Worm (Caenorhabditis elegans) whole organism, L4 larva: Measurements from ENCODE around the gene R02F2.5.

Experiments used
- T20F7.1 ChIP-seq: fragments of 200-800 bp; sonication (Bioruptor generic); optimal IDR thresholded peaks from 2 replicates; lab custom pipeline; 2018; ENCODE audit warnings: mild to moderate bottlenecking, missing genetic modification characterization, missing compliant biosample characterization
- Y48G9A.11 ChIP-seq: fragments of 200-800 bp; sonication (Bioruptor generic); IDR thresholded peaks from 2 replicates; pipeline ENCODE4 v1.3.6; 2022; ENCODE audit warnings: missing genetic modification reagents, missing genetic modification characterization, missing compliant biosample characterization
- aha-1 ChIP-seq: fragments of 150-350 bp; peaks from one replicate; lab custom pipeline; 2014; ENCODE audit warnings: missing biosample characterization, missing genetic modification characterization
- ama-1 ChIP-seq: fragments of 150-350 bp; optimal IDR thresholded peaks from 2 replicates; lab custom pipeline; 2014; ENCODE audit warnings: inconsistent platforms, mixed read lengths
- ceh-20 ChIP-seq: fragments of 200-800 bp; sonication (Bioruptor generic); IDR thresholded peaks from 2 replicates; pipeline ENCODE4 v1.3.6; 2022; ENCODE audit warnings: missing genetic modification reagents, missing genetic modification characterization, missing compliant biosample characterization
- ceh-28 ChIP-seq: fragments of 150-350 bp; optimal IDR thresholded peaks from 2 replicates; lab custom pipeline; 2014; ENCODE audit warnings: missing biosample characterization, missing genetic modification reagents, missing genetic modification characterization
- ces-1 ChIP-seq: fragments of 150-350 bp; sonication (generic microtip); optimal IDR thresholded peaks from 4 replicates; lab custom pipeline; 2014; ENCODE audit warnings: missing biosample characterization, missing genetic modification reagents, missing genetic modification characterization
- cey-2 ChIP-seq: sonication (generic microtip); optimal IDR thresholded peaks from 3 replicates; lab custom pipeline; 2017; ENCODE audit warnings: missing genetic modification characterization, mild to moderate bottlenecking, missing compliant biosample characterization, antibody characterized with exemption, borderline replicate concordance; ENCODE audit not compliant: insufficient read depth
- daf-16 ChIP-seq, 3 experiments: sonication (generic microtip); optimal IDR thresholded peaks; 2 replicates each; lab custom pipeline; 2016 to 2017; ENCODE audit warnings: missing genetic modification characterization in 3 of 3, missing genetic modification reagents in 3 of 3, mild to moderate bottlenecking in 2 of 3, missing compliant biosample characterization in 2 of 3, missing biosample characterization in 1 of 3, moderate library complexity in 1 of 3
- dmd-6 ChIP-seq: fragments of 200-800 bp; sonication (Bioruptor generic); IDR thresholded peaks from 2 replicates; pipeline ENCODE4 v1.3.6; 2022; ENCODE audit warnings: missing genetic modification reagents, missing genetic modification characterization, missing compliant biosample characterization
- dpl-1 ChIP-seq: fragments of 150-350 bp; optimal IDR thresholded peaks from 2 replicates; lab custom pipeline; 2014; ENCODE audit warnings: missing biosample characterization, missing genetic modification reagents, missing genetic modification characterization
- dve-1 ChIP-seq: sonication (generic microtip); optimal IDR thresholded peaks from 2 replicates; lab custom pipeline; 2017; ENCODE audit warnings: antibody characterized with exemption, mild to moderate bottlenecking, missing genetic modification characterization, missing compliant biosample characterization; ENCODE audit not compliant: insufficient read depth
- gei-8 ChIP-seq: fragments of 200-800 bp; sonication (Bioruptor generic); optimal IDR thresholded peaks from 2 replicates; lab custom pipeline; 2018; ENCODE audit warnings: mild to moderate bottlenecking, missing genetic modification characterization, missing compliant biosample characterization
- hlh-11 ChIP-seq: fragments of 200-800 bp; sonication (Bioruptor generic); optimal IDR thresholded peaks from 2 replicates; lab custom pipeline; 2018; ENCODE audit warnings: mild to moderate bottlenecking, missing genetic modification characterization, missing compliant biosample characterization
- hlh-30 ChIP-seq: sonication (generic microtip); optimal IDR thresholded peaks from 2 replicates; lab custom pipeline; 2017; ENCODE audit warnings: antibody characterized with exemption, mild to moderate bottlenecking, missing genetic modification characterization, missing compliant biosample characterization; ENCODE audit not compliant: insufficient read depth
- jun-1 ChIP-seq: fragments of 150-350 bp; optimal IDR thresholded peaks from 2 replicates; lab custom pipeline; 2014; ENCODE audit warnings: missing biosample characterization, missing genetic modification reagents, missing genetic modification characterization
- lin-13 ChIP-seq: fragments of 150-350 bp; optimal IDR thresholded peaks from 2 replicates; lab custom pipeline; 2014; ENCODE audit warnings: missing biosample characterization, missing genetic modification reagents, missing genetic modification characterization
- lin-38 ChIP-seq: fragments of 200-800 bp; sonication (Bioruptor generic); IDR thresholded peaks from 2 replicates; pipeline ENCODE4 v1.3.6; 2022; ENCODE audit warnings: missing genetic modification reagents, missing genetic modification characterization, missing compliant biosample characterization
- lsy-2 ChIP-seq, 2 experiments: fragments of 150-350 bp in 1 of 2; sonication (generic microtip) in 1 of 2; optimal IDR thresholded peaks; 2 replicates each; lab custom pipeline; 2014 to 2017; ENCODE audit warnings: missing biosample characterization in 2 of 2, missing genetic modification characterization in 2 of 2
- mep-1 ChIP-seq: fragments of 150-350 bp; sonication (generic microtip); optimal IDR thresholded peaks from 3 replicates; lab custom pipeline; 2014; ENCODE audit warnings: missing biosample characterization, missing genetic modification characterization
- mes-2 ChIP-seq: sonication (generic microtip); optimal IDR thresholded peaks from 2 replicates; lab custom pipeline; 2016; ENCODE audit warnings: missing genotype, mild to moderate bottlenecking, missing genetic modification characterization, missing compliant biosample characterization; ENCODE audit not compliant: poor library complexity, severe bottlenecking
- nhr-28 ChIP-seq: fragments of 150-350 bp; optimal IDR thresholded peaks from 2 replicates; lab custom pipeline; 2014; ENCODE audit warnings: missing biosample characterization, missing genetic modification characterization
- nhr-41 ChIP-seq: fragments of 200-800 bp; sonication (Bioruptor generic); IDR thresholded peaks from 2 replicates; pipeline ENCODE4 v1.3.6; 2022; ENCODE audit warnings: missing genetic modification reagents, missing genetic modification characterization, missing compliant biosample characterization
- nhr-6 ChIP-seq: fragments of 150-350 bp; optimal IDR thresholded peaks from 2 replicates; lab custom pipeline; 2014; ENCODE audit warnings: missing biosample characterization, missing genetic modification characterization
- nhr-76 ChIP-seq: fragments of 150-350 bp; optimal IDR thresholded peaks from 2 replicates; lab custom pipeline; 2014; ENCODE audit warnings: missing biosample characterization, missing genetic modification characterization
- pha-4 ChIP-seq, 2 experiments: fragments of 150-350 bp in 1 of 2; fragments of 200-800 bp in 1 of 2; sonication (Bioruptor generic) in 1 of 2; IDR thresholded peaks in 1 of 2; optimal IDR thresholded peaks in 1 of 2; 2 replicates each; pipeline versions ENCODE4 v1.3.6 to Lab custom; 2014 to 2022; ENCODE audit warnings: missing genetic modification characterization in 2 of 2, missing genetic modification reagents in 2 of 2, missing biosample characterization in 1 of 2, missing compliant biosample characterization in 1 of 2
- pqm-1 ChIP-seq: sonication (generic microtip); optimal IDR thresholded peaks from 2 replicates; lab custom pipeline; 2017; ENCODE audit warnings: missing biosample characterization, missing genetic modification characterization
- rbr-2 ChIP-seq: sonication (generic microtip); optimal IDR thresholded peaks from 2 replicates; lab custom pipeline; 2016; ENCODE audit warnings: missing genotype, missing genetic modification characterization, missing compliant biosample characterization
- set-16 ChIP-seq: fragments of 200-800 bp; sonication (Bioruptor generic); IDR thresholded peaks from 2 replicates; pipeline ENCODE4 v1.3.6; 2022; ENCODE audit warnings: missing genetic modification reagents, missing genetic modification characterization, missing compliant biosample characterization
- tra-1 ChIP-seq: fragments of 200-800 bp; sonication (Bioruptor generic); IDR thresholded peaks from 2 replicates; pipeline ENCODE4 v1.3.6; 2022; ENCODE audit warnings: missing genetic modification reagents, missing genetic modification characterization, missing compliant biosample characterization
- unc-62 ChIP-seq, 3 experiments: fragments of 150-350 bp in 1 of 3; sonication (generic microtip); optimal IDR thresholded peaks in 2 of 3; peaks in 1 of 3; 1 replicate in 1 of 3; 2 replicates in 2 of 3; lab custom pipeline; 2014 to 2017; ENCODE audit warnings: missing biosample characterization in 3 of 3, missing genetic modification characterization in 3 of 3, missing genetic modification reagents in 3 of 3, missing genotype in 1 of 3
- zfp-3 ChIP-seq: fragments of 200-800 bp; sonication (Bioruptor generic); conservative IDR thresholded peaks from 2 replicates; pipeline ENCODE4 v1.3.6; 2022; ENCODE audit warnings: missing genetic modification reagents, missing genetic modification characterization, missing compliant biosample characterization
- zip-2 ChIP-seq: fragments of 150-350 bp; optimal IDR thresholded peaks from 2 replicates; lab custom pipeline; 2014; ENCODE audit warnings: missing biosample characterization, missing genetic modification characterization

R02F2.5 gene

ce11 chrIII:5478824-5479368 lies at the start of gene R02F2.5, which contains the start of gene R02F2.6:
TSS of gene R02F2.5 (plus strand) at chrIII:5479318.
TSS of gene R02F2.6 (minus strand) at chrIII:5478924.
- TF ChIP-seq T20F7.1 (GFP tag; lab: Kevin White, UChicago) (no peak), aha-1 (tag; lab: Kevin White, UChicago) (peak; percentile 83), set-16 (GFP tag; lab: Robert Waterston, UW) (peak; percentile 48; the same call in 1 of the 2 replicates)

ce11 chrIII:5436306-5436705 lies 42.8 kb upstream of the R02F2.5 start:
- TF ChIP-seq ceh-20 (GFP tag; lab: Robert Waterston, UW) (no peak), unc-62 (GFP tag; optimal IDR thresholded peaks at IDR 0.05 in 1 of 2; lab: Kevin White, UChicago) (peak in 1 of 2 experiments; percentile 37), unc-62 (tag; optimal IDR thresholded peaks at IDR 0.05; lab: Kevin White, UChicago) (no peak)

ce11 chrIII:5438064-5438463 lies 41.1 kb upstream of the R02F2.5 start:
- no peak for TF ChIP-seq cey-2 (tag; lab: Kevin White, UChicago)
- TF ChIP-seq pqm-1 (tag; lab: Kevin White, UChicago) = peak; percentile 31
- TF ChIP-seq T20F7.1 (GFP tag; lab: Kevin White, UChicago) = no peak
- TF ChIP-seq dmd-6 (GFP tag; lab: Robert Waterston, UW) = peak; percentile 55
- TF ChIP-seq nhr-28 (tag; lab: Kevin White, UChicago) = peak; percentile 19
- TF ChIP-seq hlh-11 (tag; lab: Kevin White, UChicago) = peak; percentile 58
- TF ChIP-seq, all 104 proteins: peak for 4

- TF ChIP-seq nhr-41 (GFP tag; lab: Robert Waterston, UW) (no peak), lin-38 (GFP tag; lab: Robert Waterston, UW) (0 out of 2 replicates have a peak, but pooled peaks have one; percentile 16)
These were observed 38.6 kb upstream of the R02F2.5 start, which contains the start of gene W03A5.6 for ce11 chrIII:5440540-5440939. TSS of gene W03A5.6 (minus strand) at chrIII:5440640.

- TF ChIP-seq gei-8 (GFP tag; lab: Kevin White, UChicago) (no peak), daf-16 (GFP tag; optimal IDR thresholded peaks at IDR 0.05; lab: Kevin White, UChicago) (no peak), daf-16 (tag; optimal IDR thresholded peaks at IDR 0.05; lab: Kevin White, UChicago) (peak; percentile 48), ama-1 (lab: Kevin White, UChicago) (peak; percentile 46), jun-1 (tag; lab: Kevin White, UChicago) (no peak), nhr-6 (tag; lab: Kevin White, UChicago) (peak; percentile 50), nhr-76 (tag; lab: Kevin White, UChicago) (peak; percentile 28), pha-4 (GFP tag; IDR thresholded peaks at IDR 0.05; lab: Robert Waterston, UW) (no peak), pha-4 (tag; optimal IDR thresholded peaks at IDR 0.05; lab: Kevin White, UChicago) (peak; percentile 68), ceh-28 (tag; lab: Kevin White, UChicago) (peak; percentile 35), dpl-1 (GFP tag; lab: Kevin White, UChicago) (peak; percentile 65), cey-2 (tag; lab: Kevin White, UChicago) (no peak), lsy-2 (tag; optimal IDR thresholded peaks at IDR 0.05; lab: Kevin White, UChicago) (peak; percentile 90 to 99), Y48G9A.11 (no peak), dmd-6 (GFP tag; lab: Robert Waterston, UW) (peak; percentile 14; the same call in 1 of the 2 replicates), dve-1 (tag; lab: Kevin White, UChicago) (peak; percentile 43), hlh-30 (tag; lab: Kevin White, UChicago) (peak; percentile 4), lin-38 (GFP tag; lab: Robert Waterston, UW) (peak; percentile 64), lin-13 (GFP tag; lab: Kevin White, UChicago) (peak; percentile 29), zfp-3 (GFP tag; lab: Robert Waterston, UW) (no peak), nhr-28 (tag; lab: Kevin White, UChicago) (peak; percentile 19), zip-2 (tag; lab: Kevin White, UChicago) (no peak), rbr-2 (tag; lab: Kevin White, UChicago) (peak; percentile 2), tra-1 (GFP tag; lab: Robert Waterston, UW) (no peak), ces-1 (GFP tag; lab: Kevin White, UChicago) (no peak), mes-2 (tag; lab: Kevin White, UChicago) (peak; percentile 75), mep-1 (peak; percentile 32)
- TF ChIP-seq, all 104 proteins: peak for 17
These were observed 36.3 kb upstream of the R02F2.5 start, which contains the start of the genes T24G10.2 and disl-2 for ce11 chrIII:5442711-5443253. TSS of gene T24G10.2 (minus strand) at chrIII:5442761. TSS of gene disl-2 (plus strand) at chrIII:5443167.
